Worm (Caenorhabditis elegans) whole organism, L1 larva: ENCODE results near the gene Y32G9A.2.

Experiments used
- aha-1 ChIP-seq: fragments of 150-350 bp; optimal IDR thresholded peaks from 2 replicates; lab custom pipeline; 2014; ENCODE audit warnings: missing biosample characterization, missing genetic modification characterization
- ceh-63 ChIP-seq: fragments of 200-800 bp; sonication (Bioruptor generic); optimal IDR thresholded peaks from 2 replicates; lab custom pipeline; 2018; ENCODE audit warnings: mild to moderate bottlenecking, missing genetic modification characterization, missing compliant biosample characterization
- egl-27 ChIP-seq, 2 experiments: fragments of 150-350 bp in 1 of 2; sonication (generic microtip); optimal IDR thresholded peaks; 3 replicates each; lab custom pipeline; 2017 to 2018; ENCODE audit warnings: missing biosample characterization in 2 of 2, missing genetic modification characterization in 2 of 2, missing genetic modification reagents in 2 of 2
- fkh-10 ChIP-seq: sonication (generic microtip); optimal IDR thresholded peaks from 2 replicates; lab custom pipeline; 2017; ENCODE audit warnings: missing biosample characterization, missing genetic modification reagents, missing genetic modification characterization
- mab-9 ChIP-seq: fragments of 200-800 bp; sonication (Bioruptor generic); IDR thresholded peaks from 2 replicates; pipeline ENCODE4 v1.3.6; 2022; ENCODE audit warnings: missing genetic modification reagents, missing genetic modification characterization, missing compliant biosample characterization

- TF ChIP-seq ceh-63 (no peak), egl-27 (tag; optimal IDR thresholded peaks at IDR 0.05; lab: Kevin White, UChicago) (no peak), aha-1 (no peak), fkh-10 (GFP tag; lab: Kevin White, UChicago) (no peak), mab-9 (no peak)
These were observed 10.2 kb downstream of the Y32G9A.2 start for ce11 chrV:1928473-1928872.
